Worm (Caenorhabditis elegans) whole organism, L1 larva: Measurements from ENCODE around the gene apc-2.

Experiments used
- ama-1 ChIP-seq: fragments of 150-350 bp; optimal IDR thresholded peaks from 2 replicates; lab custom pipeline; 2014
- ztf-4 ChIP-seq: fragments of 150-350 bp; optimal IDR thresholded peaks from 2 replicates; lab custom pipeline; 2014; ENCODE audit warnings: missing biosample characterization, missing genetic modification characterization

DNA sequence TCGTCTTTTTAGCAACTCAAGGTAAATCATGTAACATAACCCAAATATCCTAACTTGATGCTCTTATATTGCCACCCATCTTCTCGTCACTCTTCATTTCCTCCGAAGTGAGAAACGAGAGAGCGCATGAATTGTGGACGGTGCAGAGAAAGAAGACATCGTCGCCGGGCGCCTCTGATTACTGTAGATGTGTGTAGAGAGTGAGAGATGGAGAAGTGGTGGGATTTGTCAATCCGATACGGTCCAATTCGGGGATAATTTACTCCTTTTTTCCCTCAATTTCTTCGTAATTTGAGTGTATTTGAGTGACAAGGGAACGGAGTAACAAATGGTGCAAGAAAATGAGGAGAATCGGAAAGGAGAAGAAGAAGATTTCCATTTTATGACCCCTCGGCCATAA is 19.3 kb upstream of the apc-2 start:
- TF ChIP-seq ama-1 (lab: Kevin White, UChicago) (no peak), ztf-4 (tag; lab: Kevin White, UChicago) (no peak)
